Fruit fly (Drosophila melanogaster) whole organism, embryonic: ENCODE data around the gene BCL7-like.
A peak's percentile ranks its signal among the peaks of the same experiment; 100 is the strongest.

Source experiments
- Asciz ChIP-seq: fragments of 200-800 bp; sonication (Bioruptor generic); optimal IDR thresholded peaks from 2 replicates; lab custom pipeline; 2017; ENCODE audit warnings: missing biosample characterization, mild to moderate bottlenecking, missing genetic modification characterization, missing genetic modification reagents
- BEAF-32 ChIP-seq: fragments of 200-800 bp; sonication (Bioruptor generic); optimal IDR thresholded peaks from 3 replicates; lab custom pipeline; 2017; ENCODE audit warnings: missing biosample characterization, missing genetic modification characterization, mild to moderate bottlenecking, moderate library complexity, missing genetic modification reagents
- BtbVII ChIP-seq: fragments of 200-800 bp; sonication (Bioruptor generic); optimal IDR thresholded peaks from 3 replicates; lab custom pipeline; 2017; ENCODE audit warnings: missing biosample characterization, mild to moderate bottlenecking, missing genetic modification characterization
- C15 ChIP-seq: fragments of 200-800 bp; sonication (Bioruptor generic); IDR thresholded peaks from 3 replicates; pipeline ENCODE4 v1.3.6; 2022; ENCODE audit warnings: missing biosample characterization, missing genetic modification characterization
- CG10543 ChIP-seq: fragments of 200-800 bp; sonication (Bioruptor generic); optimal IDR thresholded peaks from 3 replicates; lab custom pipeline; 2017; ENCODE audit warnings: missing biosample characterization, mild to moderate bottlenecking, missing genetic modification characterization, moderate library complexity
- CG13123 ChIP-seq: fragments of 200-800 bp; sonication (Bioruptor generic); optimal IDR thresholded peaks from 2 replicates; lab custom pipeline; 2016; ENCODE audit warnings: missing biosample characterization, missing genetic modification characterization
- CG13424 ChIP-seq: fragments of 200-800 bp; sonication (Bioruptor generic); optimal IDR thresholded peaks from 2 replicates; lab custom pipeline; 2019; ENCODE audit warnings: missing biosample characterization, mild to moderate bottlenecking, missing genetic modification characterization, moderate library complexity
- CG14050 ChIP-seq: fragments of 200-800 bp; sonication (Bioruptor generic); IDR thresholded peaks from 3 replicates; pipeline ENCODE4 v1.3.6; 2022; ENCODE audit warnings: missing biosample characterization, missing genetic modification characterization
- CG15073 ChIP-seq: fragments of 200-800 bp; sonication (Bioruptor generic); optimal IDR thresholded peaks from 2 replicates; lab custom pipeline; 2016; ENCODE audit warnings: missing biosample characterization, missing genetic modification characterization
- CG15514 ChIP-seq: fragments of 200-800 bp; sonication (Bioruptor generic); optimal IDR thresholded peaks from 3 replicates; lab custom pipeline; 2017; ENCODE audit warnings: missing biosample characterization, missing genetic modification characterization, mild to moderate bottlenecking, moderate library complexity, missing genetic modification reagents
- CG1602 ChIP-seq: fragments of 200-800 bp; sonication (Bioruptor generic); optimal IDR thresholded peaks from 3 replicates; lab custom pipeline; 2016; ENCODE audit warnings: missing biosample characterization, missing genetic modification characterization
- CG17802 ChIP-seq: fragments of 200-800 bp; sonication (Bioruptor generic); optimal IDR thresholded peaks from 2 replicates; lab custom pipeline; 2018; ENCODE audit warnings: missing biosample characterization, mild to moderate bottlenecking, missing genetic modification characterization, moderate library complexity
- CG30020 ChIP-seq: fragments of 200-800 bp; optimal IDR thresholded peaks from 2 replicates; lab custom pipeline; 2019; ENCODE audit warnings: missing biosample characterization, mild to moderate bottlenecking, missing genetic modification characterization, moderate library complexity
- CG32772 ChIP-seq: fragments of 200-800 bp; sonication (Bioruptor generic); IDR thresholded peaks from 2 replicates; pipeline ENCODE4 v1.3.6; 2022; ENCODE audit warnings: missing biosample characterization, missing genetic modification characterization
- CG6854 ChIP-seq: fragments of 200-800 bp; sonication (Bioruptor generic); optimal IDR thresholded peaks from 3 replicates; lab custom pipeline; 2017; ENCODE audit warnings: missing biosample characterization, mild to moderate bottlenecking, missing genetic modification characterization
- CG8281 ChIP-seq: fragments of 200-800 bp; sonication (Bioruptor generic); optimal IDR thresholded peaks from 2 replicates; lab custom pipeline; 2018; ENCODE audit warnings: missing biosample characterization, mild to moderate bottlenecking, missing genetic modification characterization, moderate library complexity
- CG8290 ChIP-seq, 3 experiments: fragments of 200-800 bp; sonication (Bioruptor generic); optimal IDR thresholded peaks; 2 replicates each; lab custom pipeline; 2016 to 2019; ENCODE audit warnings: missing biosample characterization in 3 of 3, missing genetic modification characterization in 3 of 3, mild to moderate bottlenecking in 2 of 3, moderate library complexity in 1 of 3
- Dp ChIP-seq: fragments of 200-800 bp; sonication (Bioruptor generic); optimal IDR thresholded peaks from 2 replicates; lab custom pipeline; 2018; ENCODE audit warnings: missing biosample characterization, mild to moderate bottlenecking, missing genetic modification characterization, moderate library complexity
- E2f1 ChIP-seq: fragments of 200-800 bp; sonication (Bioruptor generic); IDR thresholded peaks from 2 replicates; pipeline ENCODE4 v1.3.6; 2022; ENCODE audit warnings: missing biosample characterization, missing genetic modification characterization
- HmgD ChIP-seq: fragments of 200-800 bp; sonication (Bioruptor generic); optimal IDR thresholded peaks from 3 replicates; lab custom pipeline; 2016; ENCODE audit warnings: missing biosample characterization, missing genetic modification characterization
- Meics ChIP-seq: fragments of 200-800 bp; sonication (Bioruptor generic); optimal IDR thresholded peaks from 2 replicates; lab custom pipeline; 2017; ENCODE audit warnings: missing biosample characterization, mild to moderate bottlenecking, missing genetic modification characterization
- Oaz ChIP-seq: fragments of 200-800 bp; sonication (Bioruptor generic); IDR thresholded peaks from 2 replicates; pipeline ENCODE4 v1.3.6; 2022; ENCODE audit warnings: missing biosample characterization, missing genetic modification characterization
- Oli ChIP-seq: fragments of 200-800 bp; sonication (Bioruptor generic); optimal IDR thresholded peaks from 2 replicates; lab custom pipeline; 2018; ENCODE audit warnings: missing biosample characterization, mild to moderate bottlenecking, missing genetic modification characterization, moderate library complexity
- Six4 ChIP-seq: fragments of 200-800 bp; sonication (Bioruptor generic); optimal IDR thresholded peaks from 2 replicates; lab custom pipeline; 2016; ENCODE audit warnings: missing biosample characterization, missing genetic modification characterization
- ac ChIP-seq: fragments of 200-800 bp; sonication (Bioruptor generic); optimal IDR thresholded peaks from 3 replicates; lab custom pipeline; 2017; ENCODE audit warnings: missing biosample characterization, mild to moderate bottlenecking, missing genetic modification characterization
- aop ChIP-seq: fragments of 200-800 bp; sonication (Bioruptor generic); IDR thresholded peaks from 2 replicates; pipeline ENCODE4 v1.3.6; 2022; ENCODE audit warnings: missing biosample characterization, missing genetic modification characterization
- ap ChIP-seq: fragments of 200-800 bp; sonication (Bioruptor generic); IDR thresholded peaks from 2 replicates; pipeline ENCODE4 v1.3.6; 2022; ENCODE audit warnings: missing biosample characterization, missing genetic modification characterization
- ash1 ChIP-seq: fragments of 200-800 bp; sonication (Bioruptor generic); optimal IDR thresholded peaks from 2 replicates; lab custom pipeline; 2018; ENCODE audit warnings: missing biosample characterization, mild to moderate bottlenecking, missing genetic modification characterization
- bab2 ChIP-seq: fragments of 200-800 bp; sonication (Bioruptor generic); optimal IDR thresholded peaks from 2 replicates; lab custom pipeline; 2016; ENCODE audit warnings: missing biosample characterization, missing genetic modification characterization
- bbx ChIP-seq: fragments of 200-800 bp; sonication (Bioruptor generic); IDR thresholded peaks from 2 replicates; pipeline ENCODE4 v1.3.6; 2022; ENCODE audit warnings: missing biosample characterization, missing genetic modification characterization; ENCODE audit not compliant: partially characterized antibody
- chm ChIP-seq: fragments of 200-800 bp; sonication (Bioruptor generic); IDR thresholded peaks from 2 replicates; pipeline ENCODE4 v1.3.6; 2022; ENCODE audit warnings: missing biosample characterization, missing genetic modification characterization
- ewg ChIP-seq: fragments of 200-800 bp; sonication (Bioruptor generic); optimal IDR thresholded peaks from 3 replicates; lab custom pipeline; 2017; ENCODE audit warnings: mild to moderate bottlenecking, missing biosample characterization, missing genetic modification reagents, missing genetic modification characterization
- fd3F ChIP-seq: fragments of 200-800 bp; sonication (Bioruptor generic); optimal IDR thresholded peaks from 2 replicates; lab custom pipeline; 2018; ENCODE audit warnings: missing biosample characterization, mild to moderate bottlenecking, missing genetic modification characterization, moderate library complexity
- gro ChIP-seq: fragments of 200-800 bp; sonication (Bioruptor generic); optimal IDR thresholded peaks from 2 replicates; lab custom pipeline; 2016; ENCODE audit warnings: missing biosample characterization, missing genetic modification characterization
- gt ChIP-seq: fragments of 200-800 bp; sonication (Bioruptor generic); IDR thresholded peaks from 2 replicates; pipeline ENCODE4 v1.3.6; 2022; ENCODE audit warnings: missing biosample characterization, missing genetic modification characterization
- ham ChIP-seq: fragments of 200-800 bp; sonication (Bioruptor generic); IDR thresholded peaks from 2 replicates; pipeline ENCODE4 v1.3.6; 2022; ENCODE audit warnings: missing biosample characterization, missing genetic modification characterization
- lov ChIP-seq, 2 experiments: fragments of 200-800 bp in 1 of 2; fragments of >200 bp in 1 of 2; sonication (Bioruptor generic) in 1 of 2; IDR thresholded peaks in 1 of 2; optimal IDR thresholded peaks in 1 of 2; 2 replicates in 1 of 2; 3 replicates in 1 of 2; pipeline versions ENCODE4 v1.3.6 to Lab custom; 2017 to 2022; ENCODE audit warnings: missing biosample characterization in 1 of 2, missing genetic modification characterization in 1 of 2
- nau ChIP-seq: fragments of 200-800 bp; sonication (Bioruptor generic); optimal IDR thresholded peaks from 3 replicates; lab custom pipeline; 2017; ENCODE audit warnings: missing biosample characterization, mild to moderate bottlenecking, missing genetic modification characterization, missing genetic modification reagents
- odd ChIP-seq: fragments of 200-800 bp; sonication (Bioruptor generic); optimal IDR thresholded peaks from 2 replicates; lab custom pipeline; 2017; ENCODE audit warnings: missing biosample characterization, mild to moderate bottlenecking, missing genetic modification characterization
- pfk ChIP-seq: fragments of 200-800 bp; sonication (Bioruptor generic); optimal IDR thresholded peaks from 2 replicates; lab custom pipeline; 2018; ENCODE audit warnings: missing biosample characterization, mild to moderate bottlenecking, missing genetic modification characterization, moderate library complexity
- pho ChIP-seq: fragments of 200-800 bp; sonication (Bioruptor generic); optimal IDR thresholded peaks from 2 replicates; lab custom pipeline; 2016; ENCODE audit warnings: missing biosample characterization, missing genetic modification characterization
- salm ChIP-seq: fragments of 200-800 bp; sonication (Bioruptor generic); optimal IDR thresholded peaks from 2 replicates; lab custom pipeline; 2018; ENCODE audit warnings: missing biosample characterization, mild to moderate bottlenecking, missing genetic modification characterization
- sc ChIP-seq, 3 experiments: fragments of >200 bp in 2 of 3; fragments of 200-800 bp in 1 of 3; sonication (Bioruptor generic) in 1 of 3; optimal IDR thresholded peaks; 2 replicates in 2 of 3; 3 replicates in 1 of 3; lab custom pipeline; 2017; ENCODE audit warnings: mild to moderate bottlenecking in 1 of 3, missing biosample characterization in 1 of 3, missing genetic modification characterization in 1 of 3, missing genetic modification reagents in 1 of 3
- sima ChIP-seq: fragments of 200-800 bp; sonication (Bioruptor generic); optimal IDR thresholded peaks from 2 replicates; lab custom pipeline; 2016; ENCODE audit warnings: missing biosample characterization, missing genetic modification characterization
- slbo ChIP-seq: fragments of 200-800 bp; sonication (Bioruptor generic); IDR thresholded peaks from 2 replicates; pipeline ENCODE4 v1.3.6; 2022; ENCODE audit warnings: missing biosample characterization, missing genetic modification characterization
- unc-4 ChIP-seq: fragments of 200-800 bp; sonication (Bioruptor generic); IDR thresholded peaks from 2 replicates; pipeline ENCODE4 v1.3.6; 2022; ENCODE audit warnings: missing biosample characterization, missing genetic modification characterization; ENCODE audit not compliant: partially characterized antibody

The BCL7-like gene

dm6 chrX:9343480-9344477, 12.7 kb upstream of the BCL7-like start (continued):
- TF ChIP-seq gro (peak; percentile 68), Six4 (no peak), odd (GFP tag; lab: Kevin White, UChicago) (no peak), CG15514 (GFP tag; lab: Kevin White, UChicago) (peak; percentile 76), BtbVII (GFP tag; lab: Kevin White, UChicago) (peak; percentile 70), CG14050 (GFP tag; lab: Robert Waterston, UW) (peak; percentile 60; the same call in 2 of the 3 replicates), BEAF-32 (GFP tag; lab: Kevin White, UChicago) (no peak), gt (GFP tag; lab: Robert Waterston, UW) (no peak), CG15073 (no peak), sc (optimal IDR thresholded peaks at IDR 0.05; lab: Kevin White, UChicago) (no peak), sc (GFP tag; optimal IDR thresholded peaks at IDR 0.05; lab: Kevin White, UChicago) (no peak), pho (peak; percentile 34), CG8281 (tag; lab: Kevin White, UChicago) (no peak), Meics (GFP tag; lab: Kevin White, UChicago) (peak; percentile 77), CG10543 (GFP tag; lab: Kevin White, UChicago) (no peak), aop (GFP tag; lab: Robert Waterston, UW) (0 out of 2 replicates have a peak, but pooled peaks have one; percentile 32), unc-4 (GFP tag; lab: Robert Waterston, UW) (no peak), CG6854 (GFP tag; lab: Kevin White, UChicago) (peak; percentile 28), Asciz (GFP tag; lab: Kevin White, UChicago) (peak; percentile 3), bab2 (GFP tag; lab: Kevin White, UChicago) (peak; percentile 25), chm (GFP tag; lab: Robert Waterston, UW) (peak; percentile 61; the same call in 1 of the 2 replicates), CG30020 (no peak), ham (GFP tag; lab: Robert Waterston, UW) (no peak), sima (no peak), Oli (tag; lab: Kevin White, UChicago) (peak; percentile 65), CG32772 (GFP tag; lab: Robert Waterston, UW) (peak; percentile 51), CG8290 (GFP tag; optimal IDR thresholded peaks at IDR 0.05; lab: Kevin White, UChicago) (no peak), CG8290 (tag; optimal IDR thresholded peaks at IDR 0.05; lab: Kevin White, UChicago) (peak in 1 of 2 experiments; percentile 93), ash1 (GFP tag; lab: Kevin White, UChicago) (no peak), fd3F (GFP tag; lab: Kevin White, UChicago) (peak; percentile 71), HmgD (GFP tag; lab: Kevin White, UChicago) (no peak), E2f1 (GFP tag; lab: Robert Waterston, UW) (peak; percentile 67), C15 (GFP tag; lab: Robert Waterston, UW) (peak; percentile 66; the same call in 2 of the 3 replicates), CG17802 (no peak), Dp (GFP tag; lab: Kevin White, UChicago) (no peak), Oaz (GFP tag; lab: Robert Waterston, UW) (no peak), CG13123 (no peak), ac (GFP tag; lab: Kevin White, UChicago) (no peak), bbx (no peak), lov (optimal IDR thresholded peaks at IDR 0.05; lab: Kevin White, UChicago) (no peak), lov (GFP tag; IDR thresholded peaks at IDR 0.05; lab: Robert Waterston, UW) (no peak), slbo (peak; percentile 87), salm (tag; lab: Kevin White, UChicago) (no peak), pfk (GFP tag; lab: Kevin White, UChicago) (no peak), CG13424 (tag; lab: Kevin White, UChicago) (peak; percentile 42), ewg (GFP tag; lab: Kevin White, UChicago) (peak; percentile 1), ap (GFP tag; lab: Robert Waterston, UW) (no peak), CG1602 (peak; percentile 14), nau (GFP tag; lab: Kevin White, UChicago) (no peak)
